Fruit fly (Drosophila melanogaster): ENCODE results near the gene CG8003.

The CG8003 gene

DNA sequence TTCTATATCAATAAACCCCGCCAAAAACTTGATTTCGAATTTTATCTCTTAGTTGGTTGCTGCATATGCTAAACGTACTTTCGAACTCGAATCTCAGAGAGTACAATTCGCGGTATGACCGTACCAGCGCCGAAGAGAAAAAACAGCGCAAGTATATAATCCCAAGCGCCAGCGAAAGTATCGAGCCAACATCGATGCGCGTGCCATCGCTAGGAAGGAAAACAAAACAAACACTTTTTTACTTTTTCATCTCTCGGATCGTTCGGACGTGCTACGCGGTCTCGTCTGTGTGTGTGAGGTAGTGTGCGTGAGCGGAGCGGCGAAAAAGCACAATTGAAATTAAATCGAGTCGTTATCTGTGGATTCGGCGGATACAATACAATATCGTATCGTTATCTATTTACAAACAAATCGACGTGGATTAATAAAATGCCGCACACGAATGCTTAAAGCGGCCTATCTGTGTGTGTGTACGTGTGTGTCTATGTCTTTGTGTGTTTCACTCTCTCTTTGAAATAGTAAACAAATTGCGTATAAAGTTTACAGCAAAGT is 3.3 kb downstream of the CG8003 start, which contains the start of gene simj (continued):
- peak; percentile 80 for TF ChIP-seq Fer1 (GFP tag; optimal IDR thresholded peaks at IDR 0.05)
- TF ChIP-seq PHDP (tag; optimal IDR thresholded peaks at IDR 0.05) = peak; percentile 34
- TF ChIP-seq slbo (GFP tag; IDR thresholded peaks at IDR 0.05) = peak; percentile 51
- TF ChIP-seq CG7357 (GFP tag; IDR thresholded peaks at IDR 0.05) = no peak
- TF ChIP-seq CG17802 (tag; optimal IDR thresholded peaks at IDR 0.05) = no peak
- no peak for TF ChIP-seq CG3065 (GFP tag; optimal IDR thresholded peaks at IDR 0.05)
- TF ChIP-seq CG17568 (GFP tag; optimal IDR thresholded peaks at IDR 0.05) = no peak
- no peak for TF ChIP-seq CG4424 (GFP tag; optimal IDR thresholded peaks at IDR 0.05)
- peak; percentile 68 for TF ChIP-seq Hmr (GFP tag; optimal IDR thresholded peaks at IDR 0.05)
- peak; percentile 61 for TF ChIP-seq gcm2 (GFP tag; optimal IDR thresholded peaks at IDR 0.05)
- peak; percentile 98 for TF ChIP-seq gfzf (GFP tag; optimal IDR thresholded peaks at IDR 0.05)
- no peak for TF ChIP-seq CG9215 (GFP tag; IDR thresholded peaks at IDR 0.05)
- peak; percentile 40; the same call in 1 of the 2 replicates for TF ChIP-seq GATAe (GFP tag; conservative IDR thresholded peaks at IDR 0.05)
- TF ChIP-seq unc-4 (GFP tag; IDR thresholded peaks at IDR 0.05; ENCODE audit: partially characterized antibody) = peak; percentile 85
- TF ChIP-seq CG10959 (GFP tag; IDR thresholded peaks at IDR 0.05) = peak; percentile 29; the same call in 1 of the 2 replicates
- no peak for TF ChIP-seq ap (GFP tag; IDR thresholded peaks at IDR 0.05)
- no peak for TF ChIP-seq CG4730 (GFP tag; IDR thresholded peaks at IDR 0.05)
- TF ChIP-seq sob (GFP tag; IDR thresholded peaks at IDR 0.05) = peak; percentile 77
- no peak for TF ChIP-seq hkb (optimal IDR thresholded peaks at IDR 0.05)
- TF ChIP-seq hkb (GFP tag; IDR thresholded peaks at IDR 0.05) = peak; percentile 60
- peak; percentile 88 for TF ChIP-seq CG34376 (GFP tag; optimal IDR thresholded peaks at IDR 0.05)
- peak; percentile 24 for TF ChIP-seq psq (GFP tag; optimal IDR thresholded peaks at IDR 0.05)
- peak; percentile 36 for TF ChIP-seq Side (GFP tag; optimal IDR thresholded peaks at IDR 0.05)
- peak; percentile 55 for TF ChIP-seq vfl (GFP tag; optimal IDR thresholded peaks at IDR 0.05)
- no peak for TF ChIP-seq cwo (GFP tag; optimal IDR thresholded peaks at IDR 0.05)
- TF ChIP-seq fd64A (GFP tag; optimal IDR thresholded peaks at IDR 0.05) = peak; percentile 50
- no peak for TF ChIP-seq CG32767 (GFP tag; IDR thresholded peaks at IDR 0.05)
- peak; percentile 62 for TF ChIP-seq CG14710 (tag; optimal IDR thresholded peaks at IDR 0.05)
- no peak; the same call in 2 of the 3 replicates for TF ChIP-seq B-H1 (GFP tag; IDR thresholded peaks at IDR 0.05)
- TF ChIP-seq CG17361 (GFP tag; IDR thresholded peaks at IDR 0.05) = no peak
- peak; percentile 55 for TF ChIP-seq CG11504 (tag; optimal IDR thresholded peaks at IDR 0.05)
- peak in 1 of 2 experiments; percentile 76 for TF ChIP-seq eve (GFP tag; optimal IDR thresholded peaks at IDR 0.05)
- TF ChIP-seq Rfx (GFP tag; IDR thresholded peaks at IDR 0.05) = peak; percentile 80
- no peak for TF ChIP-seq Lpt (GFP tag; optimal IDR thresholded peaks at IDR 0.05)
- peak; percentile 83 for TF ChIP-seq CHES-1-like (GFP tag; optimal IDR thresholded peaks at IDR 0.05)
- TF ChIP-seq Gsc (GFP tag; IDR thresholded peaks at IDR 0.05) = no peak
- TF ChIP-seq ham (GFP tag; IDR thresholded peaks at IDR 0.05) = no peak
- no peak for TF ChIP-seq CG6254 (GFP tag; optimal IDR thresholded peaks at IDR 0.05)
- peak; percentile 28 for TF ChIP-seq CG4328 (GFP tag; optimal IDR thresholded peaks at IDR 0.05)
- no peak for TF ChIP-seq wor (GFP tag; IDR thresholded peaks at IDR 0.05)
- TF ChIP-seq lbe (GFP tag; optimal IDR thresholded peaks at IDR 0.05) = peak; percentile 71
- no peak for TF ChIP-seq Usf (GFP tag; optimal IDR thresholded peaks at IDR 0.05)
- no peak for TF ChIP-seq trh (GFP tag; optimal IDR thresholded peaks at IDR 0.05)
- peak; percentile 76 for TF ChIP-seq lab (GFP tag; optimal IDR thresholded peaks at IDR 0.05)
- no peak for TF ChIP-seq Optix (GFP tag; IDR thresholded peaks at IDR 0.05)
- TF ChIP-seq pum (GFP tag; optimal IDR thresholded peaks at IDR 0.05) = no peak
- TF ChIP-seq CoRest (tag; optimal IDR thresholded peaks at IDR 0.05) = peak; percentile 38
- peak; percentile 30 for TF ChIP-seq CG6813 (GFP tag; optimal IDR thresholded peaks at IDR 0.05)
- TF ChIP-seq gcm (GFP tag; optimal IDR thresholded peaks at IDR 0.05) = no peak
- TF ChIP-seq Dip2 (GFP tag; IDR thresholded peaks at IDR 0.05) = no peak
- peak; percentile 18 for TF ChIP-seq pros (GFP tag; optimal IDR thresholded peaks at IDR 0.05)

Measured in whole organism, embryonic.